Fruit fly (Drosophila melanogaster) whole organism, prepupa: Measurements from ENCODE around the gene CG14817.
A peak's percentile ranks its signal among the peaks of the same experiment; 100 is the strongest.

Source experiments
- Blimp-1 ChIP-seq: fragments of 200-800 bp; sonication (Bioruptor generic); optimal IDR thresholded peaks from 3 replicates; lab custom pipeline; 2017; ENCODE audit warnings: missing biosample characterization, missing genetic modification characterization, mild to moderate bottlenecking, moderate library complexity, missing genetic modification reagents
- CG10631 ChIP-seq: fragments of 200-800 bp; sonication (Bioruptor generic); optimal IDR thresholded peaks from 2 replicates; lab custom pipeline; 2016; ENCODE audit warnings: missing biosample characterization, missing genetic modification characterization
- CG11294 ChIP-seq: fragments of 200-800 bp; sonication (Bioruptor generic); IDR thresholded peaks from 2 replicates; pipeline ENCODE4 v1.3.6; 2022; ENCODE audit warnings: missing biosample characterization, missing genetic modification characterization
- CG11762 ChIP-seq: fragments of 200-800 bp; sonication (Bioruptor generic); optimal IDR thresholded peaks from 3 replicates; lab custom pipeline; 2016; ENCODE audit warnings: missing biosample characterization, missing genetic modification characterization; ENCODE audit not compliant: insufficient read depth
- CG11902 ChIP-seq: fragments of 200-800 bp; sonication (Bioruptor generic); optimal IDR thresholded peaks from 3 replicates; lab custom pipeline; 2016; ENCODE audit warnings: missing biosample characterization, missing genetic modification characterization
- CG15336 ChIP-seq: fragments of 200-800 bp; sonication (Bioruptor generic); IDR thresholded peaks from 2 replicates; pipeline ENCODE4 v1.3.6; 2022; ENCODE audit warnings: missing biosample characterization, missing genetic modification characterization
- CG1621 ChIP-seq: fragments of 200-800 bp; sonication (Bioruptor generic); optimal IDR thresholded peaks from 3 replicates; lab custom pipeline; 2018; ENCODE audit warnings: missing biosample characterization, mild to moderate bottlenecking, missing genetic modification characterization
- CG16779 ChIP-seq: fragments of 200-800 bp; sonication (Bioruptor generic); optimal IDR thresholded peaks from 3 replicates; lab custom pipeline; 2017; ENCODE audit warnings: missing biosample characterization, mild to moderate bottlenecking, missing genetic modification characterization
- CG31627 ChIP-seq: fragments of 200-800 bp; sonication (Bioruptor generic); optimal IDR thresholded peaks from 3 replicates; lab custom pipeline; 2016; ENCODE audit warnings: missing biosample characterization, missing genetic modification characterization
- CG32006 ChIP-seq: fragments of 200-800 bp; sonication (Bioruptor generic); optimal IDR thresholded peaks from 3 replicates; lab custom pipeline; 2017; ENCODE audit warnings: missing biosample characterization, mild to moderate bottlenecking, missing genetic modification characterization
- CG34406 ChIP-seq: fragments of 200-800 bp; sonication (Bioruptor generic); optimal IDR thresholded peaks from 3 replicates; lab custom pipeline; 2016; ENCODE audit warnings: missing biosample characterization, missing genetic modification characterization
- CG3919 ChIP-seq: fragments of 200-800 bp; sonication (Bioruptor generic); optimal IDR thresholded peaks from 3 replicates; lab custom pipeline; 2016; ENCODE audit warnings: missing biosample characterization, missing genetic modification characterization
- CG4318 ChIP-seq: fragments of 200-800 bp; sonication (Bioruptor generic); optimal IDR thresholded peaks from 3 replicates; lab custom pipeline; 2017; ENCODE audit warnings: missing biosample characterization, mild to moderate bottlenecking, missing genetic modification characterization
- CG6163 ChIP-seq: fragments of 200-800 bp; sonication (Bioruptor generic); IDR thresholded peaks from 3 replicates; pipeline ENCODE4 v1.3.6; 2022; ENCODE audit warnings: missing biosample characterization, missing genetic modification characterization
- CG6276 ChIP-seq: fragments of 200-800 bp; sonication (Bioruptor generic); optimal IDR thresholded peaks from 2 replicates; lab custom pipeline; 2017; ENCODE audit warnings: missing biosample characterization, mild to moderate bottlenecking, missing genetic modification characterization
- CG6792 ChIP-seq: fragments of 200-800 bp; sonication (Bioruptor generic); optimal IDR thresholded peaks from 3 replicates; lab custom pipeline; 2016; ENCODE audit warnings: missing biosample characterization, missing genetic modification characterization
- CG6854 ChIP-seq: fragments of 200-800 bp; sonication (Bioruptor generic); optimal IDR thresholded peaks from 2 replicates; lab custom pipeline; 2017; ENCODE audit warnings: missing biosample characterization, mild to moderate bottlenecking, missing genetic modification characterization
- CG7368 ChIP-seq: fragments of 200-800 bp; sonication (Bioruptor generic); optimal IDR thresholded peaks from 3 replicates; lab custom pipeline; 2016; ENCODE audit warnings: missing biosample characterization, missing genetic modification characterization
- CG8319 ChIP-seq: fragments of 200-800 bp; sonication (Bioruptor generic); optimal IDR thresholded peaks from 3 replicates; lab custom pipeline; 2016; ENCODE audit warnings: missing biosample characterization, missing genetic modification characterization
- Eip75B ChIP-seq: fragments of 200-800 bp; sonication (Bioruptor generic); optimal IDR thresholded peaks from 3 replicates; lab custom pipeline; 2016; ENCODE audit warnings: missing biosample characterization, missing genetic modification characterization
- Eip78C ChIP-seq: fragments of 200-800 bp; sonication (Bioruptor generic); peaks from one replicate; lab custom pipeline; 2016; ENCODE audit warnings: missing biosample characterization, missing genetic modification characterization
- Eip93F ChIP-seq: fragments of 200-800 bp; sonication (Bioruptor generic); optimal IDR thresholded peaks from 2 replicates; lab custom pipeline; 2016; ENCODE audit warnings: missing biosample characterization, mild to moderate bottlenecking, missing genetic modification characterization
- Ets21C ChIP-seq: fragments of 200-800 bp; sonication (Bioruptor generic); optimal IDR thresholded peaks from 3 replicates; lab custom pipeline; 2016; ENCODE audit warnings: missing biosample characterization, missing genetic modification characterization
- Gug ChIP-seq: fragments of 200-800 bp; sonication (Bioruptor generic); IDR thresholded peaks from 2 replicates; pipeline ENCODE4 v1.3.6; 2022; ENCODE audit warnings: missing biosample characterization, missing genetic modification characterization
- Hr38 ChIP-seq: sonication (Bioruptor generic); optimal IDR thresholded peaks from 2 replicates; lab custom pipeline; 2016; ENCODE audit warnings: missing biosample characterization, missing genetic modification characterization
- Hr4 ChIP-seq: fragments of 200-800 bp; sonication (Bioruptor generic); optimal IDR thresholded peaks from 3 replicates; lab custom pipeline; 2016; ENCODE audit warnings: missing biosample characterization, missing genetic modification characterization
- Lpt ChIP-seq: fragments of 200-800 bp; sonication (Bioruptor generic); optimal IDR thresholded peaks from 3 replicates; lab custom pipeline; 2016; ENCODE audit warnings: missing biosample characterization, missing genetic modification characterization
- Met ChIP-seq: fragments of 200-800 bp; sonication (Bioruptor generic); optimal IDR thresholded peaks from 3 replicates; lab custom pipeline; 2016; ENCODE audit warnings: missing biosample characterization, missing genetic modification characterization
- OdsH ChIP-seq: fragments of 200-800 bp; sonication (Bioruptor generic); optimal IDR thresholded peaks from 3 replicates; lab custom pipeline; 2016; ENCODE audit warnings: missing biosample characterization, missing genetic modification characterization
- Smox ChIP-seq: fragments of 200-800 bp; sonication (Bioruptor generic); optimal IDR thresholded peaks from 3 replicates; lab custom pipeline; 2016; ENCODE audit warnings: missing biosample characterization, missing genetic modification characterization
- Sox102F ChIP-seq: fragments of 200-800 bp; sonication (Bioruptor generic); optimal IDR thresholded peaks from 2 replicates; lab custom pipeline; 2016; ENCODE audit warnings: missing biosample characterization, mild to moderate bottlenecking, missing genetic modification characterization
- Sox14 ChIP-seq: fragments of 200-800 bp; sonication (Bioruptor generic); optimal IDR thresholded peaks from 3 replicates; lab custom pipeline; 2016; ENCODE audit warnings: missing biosample characterization, missing genetic modification characterization
- Sox15 ChIP-seq: fragments of 200-800 bp; sonication (Bioruptor generic); optimal IDR thresholded peaks from 3 replicates; lab custom pipeline; 2016; ENCODE audit warnings: missing biosample characterization, missing genetic modification characterization
- achi ChIP-seq: fragments of 200-800 bp; sonication (Bioruptor generic); optimal IDR thresholded peaks from 3 replicates; lab custom pipeline; 2016; ENCODE audit warnings: missing biosample characterization, missing genetic modification characterization
- acj6 ChIP-seq: fragments of 200-800 bp; sonication (Bioruptor generic); optimal IDR thresholded peaks from 3 replicates; lab custom pipeline; 2016; ENCODE audit warnings: missing biosample characterization, missing genetic modification characterization
- dsx ChIP-seq: fragments of 200-800 bp; optimal IDR thresholded peaks from 3 replicates; lab custom pipeline; 2019; ENCODE audit warnings: missing biosample characterization, mild to moderate bottlenecking, missing genetic modification characterization, moderate library complexity; ENCODE audit not compliant: poor library complexity, severe bottlenecking
- eg ChIP-seq: fragments of 200-800 bp; sonication (Bioruptor generic); IDR thresholded peaks from 3 replicates; pipeline ENCODE4 v1.3.6; 2022; ENCODE audit warnings: missing biosample characterization, missing genetic modification characterization
- esn ChIP-seq: fragments of 200-800 bp; sonication (Bioruptor generic); optimal IDR thresholded peaks from 2 replicates; lab custom pipeline; 2016; ENCODE audit warnings: missing biosample characterization, mild to moderate bottlenecking, missing genetic modification characterization, moderate library complexity
- fd59A ChIP-seq: fragments of 200-800 bp; sonication (Bioruptor generic); optimal IDR thresholded peaks from 2 replicates; lab custom pipeline; 2017; ENCODE audit warnings: missing biosample characterization, mild to moderate bottlenecking, missing genetic modification characterization, missing genetic modification reagents
- fd85E ChIP-seq: fragments of 200-800 bp; sonication (Bioruptor generic); optimal IDR thresholded peaks from 3 replicates; lab custom pipeline; 2016; ENCODE audit warnings: missing biosample characterization, missing genetic modification characterization
- fkh ChIP-seq: fragments of 200-800 bp; sonication (Bioruptor generic); optimal IDR thresholded peaks from 3 replicates; lab custom pipeline; 2017; ENCODE audit warnings: missing biosample characterization, mild to moderate bottlenecking, missing genetic modification characterization, moderate library complexity
- net ChIP-seq: fragments of 200-800 bp; sonication (Bioruptor generic); optimal IDR thresholded peaks from 3 replicates; lab custom pipeline; 2016; ENCODE audit warnings: missing biosample characterization, missing genetic modification characterization
- pdm3 ChIP-seq: fragments of 200-800 bp; sonication (Bioruptor generic); optimal IDR thresholded peaks from 3 replicates; lab custom pipeline; 2016; ENCODE audit warnings: missing biosample characterization, missing genetic modification characterization
- salr ChIP-seq, 2 experiments: fragments of 200-800 bp; sonication (Bioruptor generic); optimal IDR thresholded peaks; 3 replicates each; lab custom pipeline; 2016 to 2018; ENCODE audit warnings: missing biosample characterization in 2 of 2, missing genetic modification characterization in 2 of 2, mild to moderate bottlenecking in 1 of 2
- svp ChIP-seq: fragments of 200-800 bp; sonication (Bioruptor generic); peaks from one replicate; lab custom pipeline; 2016; ENCODE audit warnings: missing biosample characterization, missing genetic modification characterization
- vri ChIP-seq: fragments of 200-800 bp; sonication (Bioruptor generic); optimal IDR thresholded peaks from 3 replicates; lab custom pipeline; 2016; ENCODE audit warnings: missing biosample characterization, mild to moderate bottlenecking, missing genetic modification characterization

CG14817 gene

DNA sequence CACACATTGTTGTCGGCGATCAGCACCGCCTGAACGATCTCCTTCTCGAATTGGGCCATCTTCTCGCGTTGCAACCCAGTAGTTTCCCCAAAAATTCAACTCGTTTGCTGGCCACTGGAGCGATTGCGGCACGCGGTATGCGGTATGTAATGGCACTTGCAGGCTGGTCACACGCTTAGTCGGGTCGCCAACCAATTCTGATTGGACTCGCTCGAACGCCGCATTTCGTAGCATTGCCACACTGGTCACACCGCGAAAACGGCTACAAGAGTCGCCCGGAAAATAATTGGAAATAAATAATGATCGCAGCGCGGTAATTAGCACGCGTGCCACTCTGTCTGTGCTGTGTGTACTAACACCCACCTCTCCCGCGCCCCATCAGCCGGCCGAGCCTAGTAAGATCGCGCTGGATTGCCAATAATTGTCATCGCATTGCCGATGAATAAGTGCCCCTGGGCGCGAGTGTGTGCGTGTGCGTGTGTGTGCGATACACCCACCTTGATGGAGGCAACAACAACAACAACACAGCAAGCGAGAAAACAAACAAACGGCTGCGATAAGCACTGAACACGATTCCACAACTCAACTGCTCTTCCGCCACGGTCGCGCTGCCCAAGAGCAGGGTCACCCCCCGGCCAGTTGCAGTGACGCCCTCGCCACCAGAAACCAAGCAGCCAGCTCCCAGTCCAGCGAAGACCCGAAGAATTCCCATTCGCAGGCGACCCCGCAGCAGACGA, 45.9 kb upstream of the CG14817 start, which contains the start of the genes eIF2Bepsilon and Ocrl:
Gene eIF2Bepsilon (minus strand): TSS at position 110 of the 737 bp plus-strand sequence.
Gene Ocrl (plus strand): TSS at position 217 of the 737 bp plus-strand sequence.
- TF ChIP-seq CG1621 (tag; lab: Kevin White, UChicago) (peak; percentile 57), svp (GFP tag; lab: Kevin White, UChicago) (peak; percentile 88), fkh (GFP tag; lab: Kevin White, UChicago) (peak; percentile 88), Hr4 (GFP tag; lab: Kevin White, UChicago) (no peak), CG10631 (GFP tag; lab: Kevin White, UChicago) (no peak), CG6163 (GFP tag; lab: Robert Waterston, UW) (0 out of 3 replicates have a peak, but pooled peaks have one; percentile 5)

DNA sequence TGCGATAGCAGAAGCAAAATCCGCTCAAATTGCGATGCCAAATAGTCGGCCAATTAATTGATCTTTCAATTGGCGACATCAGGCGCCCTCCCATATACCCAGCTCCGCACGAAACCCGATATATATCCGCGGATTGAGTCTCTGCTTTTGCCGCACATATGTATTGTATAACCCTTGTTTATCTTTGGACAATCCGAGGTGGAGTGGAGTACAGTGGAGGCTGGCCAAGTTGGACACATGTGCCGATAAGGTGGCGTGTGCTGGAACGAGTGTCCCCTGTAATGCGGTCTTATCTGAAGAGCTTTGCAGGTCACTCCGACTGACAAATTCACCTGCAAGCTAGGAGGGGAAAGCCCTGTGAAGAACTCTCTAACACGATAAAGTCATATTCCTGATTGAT, 32.5 kb upstream of the CG14817 start:
- TF ChIP-seq pdm3 (GFP tag; lab: Kevin White, UChicago) = no peak
- peak; percentile 79 for TF ChIP-seq svp (GFP tag; lab: Kevin White, UChicago)

DNA sequence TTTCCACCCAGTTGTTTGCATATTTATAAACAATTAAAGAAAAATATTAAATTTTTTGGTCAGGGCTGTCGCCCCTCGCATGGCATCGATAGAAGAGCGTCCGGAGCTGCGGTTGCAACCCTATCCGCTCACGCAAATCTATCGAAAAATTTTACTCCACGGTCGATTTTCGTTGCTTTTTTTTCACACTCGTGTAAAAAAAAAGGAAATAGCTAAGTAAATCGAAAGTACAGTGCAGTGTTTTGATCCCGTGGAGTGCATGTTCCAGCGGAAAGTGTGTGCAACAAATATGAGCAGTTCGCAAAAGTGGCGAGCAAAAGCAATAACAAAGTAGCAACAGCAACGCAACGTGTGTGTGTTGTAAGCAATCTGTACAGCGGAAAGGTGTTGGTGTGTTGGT, 31.7 kb upstream of the CG14817 start, which contains the start of the genes Edem1 and Rbcn-3B:
Gene Edem1 (minus strand): TSS at position 71 of the 400 bp plus-strand sequence.
Gene Rbcn-3B (plus strand): TSS at position 164 of the 400 bp plus-strand sequence.
- TF ChIP-seq Hr38 (GFP tag; lab: Kevin White, UChicago) = no peak
- TF ChIP-seq Hr4 (GFP tag; lab: Kevin White, UChicago) = no peak
- TF ChIP-seq Sox102F (GFP tag; lab: Kevin White, UChicago) = no peak
- TF ChIP-seq svp (GFP tag; lab: Kevin White, UChicago) = peak; percentile 67
- TF ChIP-seq CG3919 (GFP tag; lab: Kevin White, UChicago) = no peak
- TF ChIP-seq pdm3 (GFP tag; lab: Kevin White, UChicago) = no peak
- no peak for TF ChIP-seq Eip78C (GFP tag; lab: Kevin White, UChicago)
- TF ChIP-seq CG10631 (GFP tag; lab: Kevin White, UChicago) = no peak
- peak; percentile 16 for TF ChIP-seq esn (GFP tag; lab: Kevin White, UChicago)
- peak; percentile 70 for TF ChIP-seq CG6276 (GFP tag; lab: Kevin White, UChicago)
- peak; percentile 45; the same call in 1 of the 3 replicates for TF ChIP-seq CG6163 (GFP tag; lab: Robert Waterston, UW)
- TF ChIP-seq Gug (GFP tag; lab: Robert Waterston, UW) = no peak
- TF ChIP-seq Ets21C (GFP tag; lab: Kevin White, UChicago) = no peak
- peak; percentile 29 for TF ChIP-seq Sox14 (GFP tag; lab: Kevin White, UChicago)
- TF ChIP-seq net (GFP tag; lab: Kevin White, UChicago) = peak; percentile 45
- no peak for TF ChIP-seq fkh (GFP tag; lab: Kevin White, UChicago)
- no peak for TF ChIP-seq CG4318 (GFP tag; lab: Kevin White, UChicago)
- no peak for TF ChIP-seq Sox15 (GFP tag; lab: Kevin White, UChicago)
- no peak for TF ChIP-seq CG31627 (GFP tag; lab: Kevin White, UChicago)
- no peak for TF ChIP-seq Smox (GFP tag; lab: Kevin White, UChicago)
- no peak for TF ChIP-seq fd85E
- peak; percentile 27 for TF ChIP-seq CG6854
- TF ChIP-seq CG11902 (GFP tag; lab: Kevin White, UChicago) = no peak
- TF ChIP-seq CG7368 (GFP tag; lab: Kevin White, UChicago) = no peak
- no peak for TF ChIP-seq OdsH (GFP tag; lab: Kevin White, UChicago)
- TF ChIP-seq fd59A = no peak
- TF ChIP-seq vri = no peak
- TF ChIP-seq achi (GFP tag; lab: Kevin White, UChicago) = no peak
- TF ChIP-seq CG11294 = no peak
- TF ChIP-seq CG34406 = no peak
- no peak for TF ChIP-seq CG8319 (GFP tag; lab: Kevin White, UChicago)
- peak; percentile 45 for TF ChIP-seq Lpt (GFP tag; lab: Kevin White, UChicago)
- TF ChIP-seq Met = no peak
- TF ChIP-seq acj6 (GFP tag; lab: Kevin White, UChicago) = no peak
- TF ChIP-seq Eip93F (GFP tag; lab: Kevin White, UChicago) = no peak
- TF ChIP-seq CG32006 (GFP tag; lab: Kevin White, UChicago) = no peak
- no peak for TF ChIP-seq CG6792 (GFP tag; lab: Kevin White, UChicago)
- TF ChIP-seq Blimp-1 (GFP tag; lab: Kevin White, UChicago) = no peak
- TF ChIP-seq CG15336 = peak; percentile 58; the same call in 1 of the 2 replicates
- TF ChIP-seq CG16779 = peak; percentile 69
- TF ChIP-seq salr (GFP tag; optimal IDR thresholded peaks at IDR 0.05; lab: Kevin White, UChicago) = no peak
- no peak for TF ChIP-seq Eip75B (GFP tag; lab: Kevin White, UChicago)
- TF ChIP-seq dsx (GFP tag; lab: Kevin White, UChicago) = peak; percentile 83
- TF ChIP-seq CG11762 (GFP tag; lab: Kevin White, UChicago) = no peak
- peak; percentile 68 for TF ChIP-seq eg (GFP tag; lab: Robert Waterston, UW)
